Worm (Caenorhabditis elegans) whole organism, midembryonic: Measurements from ENCODE around the gene mip-1.
A peak's percentile ranks its signal among the peaks of the same experiment; 100 is the strongest.

ENCODE experiments used
- T22C8.4 ChIP-seq: fragments of 200-800 bp; sonication (Bioruptor generic); IDR thresholded peaks from 2 replicates; pipeline ENCODE4 v1.3.6; 2022; ENCODE audit warnings: missing genetic modification characterization, missing compliant biosample characterization
- cog-1 ChIP-seq: sonication (generic microtip); optimal IDR thresholded peaks from 2 replicates; lab custom pipeline; 2016; ENCODE audit warnings: missing genetic modification characterization, missing compliant biosample characterization
- flt-1 ChIP-seq: fragments of 200-800 bp; sonication (Bioruptor generic); IDR thresholded peaks from 2 replicates; pipeline ENCODE4 v1.3.6; 2022; ENCODE audit warnings: missing genetic modification characterization, missing compliant biosample characterization
- klf-2 ChIP-seq: fragments of 200-800 bp; sonication (Bioruptor generic); conservative IDR thresholded peaks from 2 replicates; pipeline ENCODE4 v1.3.6; 2022; ENCODE audit warnings: missing genetic modification reagents, missing genetic modification characterization, missing compliant biosample characterization
- med-1 ChIP-seq: sonication (generic microtip); optimal IDR thresholded peaks from 2 replicates; lab custom pipeline; 2017; ENCODE audit warnings: missing genetic modification characterization, mild to moderate bottlenecking, missing compliant biosample characterization, antibody characterized with exemption, missing genetic modification reagents; ENCODE audit not compliant: insufficient read depth
- ref-1 ChIP-seq: fragments of 200-800 bp; sonication (Bioruptor generic); conservative IDR thresholded peaks from 2 replicates; pipeline ENCODE4 v1.3.6; 2022; ENCODE audit warnings: missing genetic modification reagents, missing genetic modification characterization, missing compliant biosample characterization
- tab-1 ChIP-seq: fragments of 200-800 bp; sonication (Bioruptor generic); IDR thresholded peaks from 2 replicates; pipeline ENCODE4 v1.3.6; 2022; ENCODE audit warnings: missing genetic modification characterization, missing compliant biosample characterization
- ztf-23 ChIP-seq: fragments of 200-800 bp; sonication (Bioruptor generic); IDR thresholded peaks from 2 replicates; pipeline ENCODE4 v1.3.6; 2022; ENCODE audit warnings: missing genetic modification reagents, missing genetic modification characterization, missing compliant biosample characterization
- ztf-29 ChIP-seq: fragments of 200-800 bp; sonication (Bioruptor generic); IDR thresholded peaks from 2 replicates; pipeline ENCODE4 v1.3.6; 2022; ENCODE audit warnings: missing genetic modification reagents, missing genetic modification characterization, missing compliant biosample characterization

ce11 chrIII:4756983-4757382 is 35.9 kb upstream of the mip-1 start, which contains the start of gene fbxl-2:
- peak; percentile 66 for TF ChIP-seq ztf-29 (GFP tag; lab: Robert Waterston, UW)
- peak; percentile 87 for TF ChIP-seq flt-1 (GFP tag; lab: Robert Waterston, UW)
- TF ChIP-seq ztf-23: peak; percentile 86
- TF ChIP-seq med-1 (GFP tag; lab: Kevin White, UChicago): peak; percentile 39
- TF ChIP-seq ref-1 (GFP tag; lab: Robert Waterston, UW): 0 out of 2 replicates have a peak, but pooled peaks have one; percentile 35
- TF ChIP-seq tab-1: peak; percentile 86
- TF ChIP-seq T22C8.4 (GFP tag; lab: Robert Waterston, UW): peak; percentile 72
- peak; percentile 81 for TF ChIP-seq cog-1
- TF ChIP-seq klf-2 (GFP tag; lab: Robert Waterston, UW): peak; percentile 77; the same call in 1 of the 2 replicates
